In the genomic region with DNA sequence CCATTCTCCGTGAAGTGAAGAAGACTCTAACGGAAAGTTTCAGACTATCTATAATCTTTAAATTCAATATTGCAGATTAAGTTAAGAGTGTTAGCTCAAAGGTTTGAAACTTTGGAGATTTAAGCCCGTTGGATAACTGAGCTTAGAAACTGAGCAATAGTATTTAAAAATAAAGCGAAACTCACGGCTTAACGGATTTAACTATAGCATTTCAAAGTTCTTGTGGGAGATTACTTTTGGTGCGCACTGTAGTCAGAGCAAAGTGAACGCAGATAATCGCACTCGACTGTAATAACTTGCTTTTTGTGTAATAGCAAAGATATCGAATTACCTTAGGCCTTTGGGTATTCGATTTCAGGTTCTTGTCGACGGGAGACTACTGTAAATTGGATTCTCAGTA, we compare ENCODE assay signal across 1 fruit fly cellular context.
A peak's percentile ranks its signal among the peaks of the same experiment; 100 is the strongest.
TF ChIP-seq lines count a peak whose summit lies in the region.

mrt (minus strand) TSS at position 376 of the 400 bp plus-strand sequence.

TF ChIP-seq in whole organism, embryonic, 481 proteins besides CTCF, POLR2A, EP300 and RAD21 (continued from another document and continues in another):
- TF ChIP-seq CG17361 (GFP tag; IDR thresholded peaks at IDR 0.05; lab: Robert Waterston, UW) (peak; percentile 49; the same call in 2 of the 3 replicates), hb (GFP tag; IDR thresholded peaks at IDR 0.05; lab: Robert Waterston, UW; ENCODE audit: partially characterized antibody) (no peak), CG10366 (GFP tag; IDR thresholded peaks at IDR 0.05; lab: Robert Waterston, UW) (peak; percentile 38), tx (GFP tag; optimal IDR thresholded peaks at IDR 0.05; lab: Kevin White, UChicago) (peak; percentile 50), CG6813 (GFP tag; optimal IDR thresholded peaks at IDR 0.05; lab: Kevin White, UChicago) (peak; percentile 29), Nf-YA (GFP tag; IDR thresholded peaks at IDR 0.05; lab: Robert Waterston, UW) (no peak), Myb (GFP tag; optimal IDR thresholded peaks at IDR 0.05; lab: Kevin White, UChicago) (peak; percentile 48), CG33557 (GFP tag; optimal IDR thresholded peaks at IDR 0.05; lab: Kevin White, UChicago) (no peak), hth (optimal IDR thresholded peaks at IDR 0.05; lab: Kevin White, UChicago) (no peak), Rx (GFP tag; IDR thresholded peaks at IDR 0.05; lab: Robert Waterston, UW) (no peak), Nf-YB (GFP tag; optimal IDR thresholded peaks at IDR 0.05; lab: Kevin White, UChicago) (peak; percentile 33), nmo (GFP tag; optimal IDR thresholded peaks at IDR 0.05; lab: Kevin White, UChicago) (peak; percentile 43), CG10979 (tag; optimal IDR thresholded peaks at IDR 0.05; lab: Kevin White, UChicago) (peak; percentile 23), CG2678 (tag; optimal IDR thresholded peaks at IDR 0.05; lab: Kevin White, UChicago) (peak; percentile 76), CG10209 (GFP tag; optimal IDR thresholded peaks at IDR 0.05; lab: Kevin White, UChicago) (peak; percentile 18), her (GFP tag; optimal IDR thresholded peaks at IDR 0.05; lab: Kevin White, UChicago) (peak; percentile 61), CG1647 (GFP tag; optimal IDR thresholded peaks at IDR 0.05; lab: Kevin White, UChicago) (no peak), CG18619 (GFP tag; optimal IDR thresholded peaks at IDR 0.05; lab: Kevin White, UChicago) (peak; percentile 61), C15 (GFP tag; IDR thresholded peaks at IDR 0.05; lab: Robert Waterston, UW) (no peak), CG8924 (tag; optimal IDR thresholded peaks at IDR 0.05; lab: Kevin White, UChicago) (peak; percentile 52), sim (GFP tag; IDR thresholded peaks at IDR 0.05; lab: Robert Waterston, UW) (no peak), vvl (GFP tag; IDR thresholded peaks at IDR 0.05; lab: Robert Waterston, UW) (peak; percentile 35), CG15514 (GFP tag; optimal IDR thresholded peaks at IDR 0.05; lab: Kevin White, UChicago) (peak; percentile 49), CG11398 (GFP tag; optimal IDR thresholded peaks at IDR 0.05; lab: Kevin White, UChicago) (peak; percentile 46), D19A (tag; optimal IDR thresholded peaks at IDR 0.05; lab: Kevin White, UChicago) (peak; percentile 30), lmd (GFP tag; IDR thresholded peaks at IDR 0.05; lab: Robert Waterston, UW) (peak; percentile 69), CG9932 (GFP tag; IDR thresholded peaks at IDR 0.05; lab: Robert Waterston, UW) (peak; percentile 78), CG6765 (GFP tag; optimal IDR thresholded peaks at IDR 0.05; lab: Kevin White, UChicago) (no peak), ssp (GFP tag; IDR thresholded peaks at IDR 0.05; lab: Robert Waterston, UW) (no peak), grn (GFP tag; optimal IDR thresholded peaks at IDR 0.05; lab: Kevin White, UChicago) (no peak), da (GFP tag; optimal IDR thresholded peaks at IDR 0.05; lab: Kevin White, UChicago) (peak; percentile 6), slp2 (GFP tag; optimal IDR thresholded peaks at IDR 0.05; lab: Kevin White, UChicago) (peak; percentile 19), CHES-1-like (GFP tag; optimal IDR thresholded peaks at IDR 0.05; lab: Kevin White, UChicago) (peak; percentile 62), peb (GFP tag; IDR thresholded peaks at IDR 0.05; lab: Robert Waterston, UW) (no peak), B-H1 (GFP tag; IDR thresholded peaks at IDR 0.05; lab: Robert Waterston, UW) (peak; percentile 14; the same call in 1 of the 3 replicates), pho (GFP tag; optimal IDR thresholded peaks at IDR 0.05; lab: Kevin White, UChicago) (peak; percentile 52), bbx (GFP tag; IDR thresholded peaks at IDR 0.05; lab: Robert Waterston, UW; ENCODE audit: partially characterized antibody) (no peak), rib (GFP tag; IDR thresholded peaks at IDR 0.05; lab: Robert Waterston, UW) (0 out of 2 replicates have a peak, but pooled peaks have one; percentile 9), Bgb (GFP tag; IDR thresholded peaks at IDR 0.05; lab: Robert Waterston, UW; ENCODE audit: partially characterized antibody) (no peak), CG11560 (tag; IDR thresholded peaks at IDR 0.05; lab: Robert Waterston, UW) (peak; percentile 50; the same call in 1 of the 3 replicates), CG14441 (GFP tag; IDR thresholded peaks at IDR 0.05; lab: Robert Waterston, UW) (0 out of 2 replicates have a peak, but pooled peaks have one; percentile 6), klu (GFP tag; IDR thresholded peaks at IDR 0.05; lab: Robert Waterston, UW) (0 out of 2 replicates have a peak, but pooled peaks have one; percentile 28), bsh (GFP tag; optimal IDR thresholded peaks at IDR 0.05; lab: Kevin White, UChicago) (peak in 1 of 2 experiments; percentile 35), Stat92E (GFP tag; optimal IDR thresholded peaks at IDR 0.05; lab: Kevin White, UChicago) (no peak), kni (GFP tag; optimal IDR thresholded peaks at IDR 0.05; lab: Kevin White, UChicago) (no peak), Antp (GFP tag; optimal IDR thresholded peaks at IDR 0.05; lab: Kevin White, UChicago) (peak; percentile 69), chn (GFP tag; optimal IDR thresholded peaks at IDR 0.05; lab: Kevin White, UChicago) (peak; percentile 25), Hr39 (optimal IDR thresholded peaks at IDR 0.05; lab: Kevin White, UChicago) (no peak), chif (GFP tag; optimal IDR thresholded peaks at IDR 0.05; lab: Kevin White, UChicago) (peak; percentile 36 to 37), E2f1 (GFP tag; IDR thresholded peaks at IDR 0.05; lab: Robert Waterston, UW) (no peak; the same call in 1 of the 2 replicates), en (GFP tag; optimal IDR thresholded peaks at IDR 0.05; lab: Kevin White, UChicago) (peak; percentile 12), wek (GFP tag; optimal IDR thresholded peaks at IDR 0.05; lab: Kevin White, UChicago) (no peak), ttk (GFP tag; IDR thresholded peaks at IDR 0.05; lab: Robert Waterston, UW) (no peak), CG1233 (GFP tag; optimal IDR thresholded peaks at IDR 0.05; lab: Kevin White, UChicago) (peak; percentile 33), Dad (GFP tag; optimal IDR thresholded peaks at IDR 0.05; lab: Kevin White, UChicago) (peak; percentile 36), CG30431 (GFP tag; optimal IDR thresholded peaks at IDR 0.05; lab: Kevin White, UChicago) (peak; percentile 11), lola (GFP tag; optimal IDR thresholded peaks at IDR 0.05; lab: Kevin White, UChicago) (peak in 1 of 3 experiments; percentile 23), B-H2 (GFP tag; optimal IDR thresholded peaks at IDR 0.05; lab: Kevin White, UChicago) (no peak), zen2 (GFP tag; IDR thresholded peaks at IDR 0.05; lab: Robert Waterston, UW; ENCODE audit: partially characterized antibody) (no peak), so (GFP tag; IDR thresholded peaks at IDR 0.05; lab: Robert Waterston, UW) (0 out of 3 replicates have a peak, but pooled peaks have one; percentile 44), gce (GFP tag; IDR thresholded peaks at IDR 0.05; lab: Robert Waterston, UW) (peak; percentile 29; the same call in 1 of the 3 replicates), pum (GFP tag; optimal IDR thresholded peaks at IDR 0.05; lab: Kevin White, UChicago) (peak; percentile 54), CG12942 (GFP tag; optimal IDR thresholded peaks at IDR 0.05; lab: Kevin White, UChicago) (peak; percentile 21), CG6254 (GFP tag; optimal IDR thresholded peaks at IDR 0.05; lab: Kevin White, UChicago) (no peak), CG14710 (tag; optimal IDR thresholded peaks at IDR 0.05; lab: Kevin White, UChicago) (peak; percentile 4), CG8089 (GFP tag; optimal IDR thresholded peaks at IDR 0.05; lab: Kevin White, UChicago) (peak; percentile 33), cwo (GFP tag; optimal IDR thresholded peaks at IDR 0.05; lab: Kevin White, UChicago) (peak; percentile 39), CG17912 (GFP tag; optimal IDR thresholded peaks at IDR 0.05; lab: Kevin White, UChicago) (no peak), insv (GFP tag; optimal IDR thresholded peaks at IDR 0.05; lab: Kevin White, UChicago) (no peak), Med (GFP tag; lab: Kevin White, UChicago) (peak; percentile 96), lab (GFP tag; optimal IDR thresholded peaks at IDR 0.05; lab: Kevin White, UChicago) (peak; percentile 68), CG9609 (GFP tag; optimal IDR thresholded peaks at IDR 0.05; lab: Kevin White, UChicago) (peak; percentile 54), eve (GFP tag; optimal IDR thresholded peaks at IDR 0.05; lab: Kevin White, UChicago) (no peak), nerfin-2 (GFP tag; IDR thresholded peaks at IDR 0.05; lab: Robert Waterston, UW; ENCODE audit: partially characterized antibody) (no peak), Ravus (GFP tag; IDR thresholded peaks at IDR 0.05; lab: Robert Waterston, UW) (no peak), CG3407 (GFP tag; optimal IDR thresholded peaks at IDR 0.05; lab: Kevin White, UChicago) (no peak), sqz (GFP tag; optimal IDR thresholded peaks at IDR 0.05; lab: Kevin White, UChicago) (no peak), fd3F (GFP tag; optimal IDR thresholded peaks at IDR 0.05; lab: Kevin White, UChicago) (peak; percentile 54), NC2β (GFP tag; optimal IDR thresholded peaks at IDR 0.05; lab: Kevin White, UChicago) (no peak), CG7786 (GFP tag; optimal IDR thresholded peaks at IDR 0.05; lab: Kevin White, UChicago) (peak; percentile 55), Atf-2 (GFP tag; optimal IDR thresholded peaks at IDR 0.05; lab: Kevin White, UChicago) (peak; percentile 46), Dip3 (GFP tag; optimal IDR thresholded peaks at IDR 0.05; lab: Kevin White, UChicago) (peak; percentile 77), onecut (GFP tag; IDR thresholded peaks at IDR 0.05; lab: Robert Waterston, UW) (no peak; the same call in 1 of the 2 replicates), tll (GFP tag; optimal IDR thresholded peaks at IDR 0.05; lab: Kevin White, UChicago) (no peak), Sry-δ (GFP tag; optimal IDR thresholded peaks at IDR 0.05; lab: Kevin White, UChicago) (peak; percentile 14), slbo (GFP tag; IDR thresholded peaks at IDR 0.05; lab: Robert Waterston, UW) (peak; percentile 77), org-1 (GFP tag; optimal IDR thresholded peaks at IDR 0.05; lab: Kevin White, UChicago) (peak; percentile 43), dm (GFP tag; optimal IDR thresholded peaks at IDR 0.05; lab: Kevin White, UChicago) (no peak), tna (GFP tag; IDR thresholded peaks at IDR 0.05; lab: Robert Waterston, UW; ENCODE audit: partially characterized antibody) (no peak), gsb-n (tag; optimal IDR thresholded peaks at IDR 0.05; lab: Kevin White, UChicago) (peak; percentile 11), CG7987 (GFP tag; optimal IDR thresholded peaks at IDR 0.05; lab: Kevin White, UChicago) (peak; percentile 73), CG7839 (tag; optimal IDR thresholded peaks at IDR 0.05; lab: Kevin White, UChicago) (peak; percentile 71), emc (GFP tag; optimal IDR thresholded peaks at IDR 0.05; lab: Kevin White, UChicago) (no peak), CkIIα-i1 (GFP tag; IDR thresholded peaks at IDR 0.05; lab: Robert Waterston, UW) (no peak), sug (tag; optimal IDR thresholded peaks at IDR 0.05; lab: Kevin White, UChicago) (peak; percentile 19), Ada2b (GFP tag; IDR thresholded peaks at IDR 0.05; lab: Robert Waterston, UW) (0 out of 2 replicates have a peak, but pooled peaks have one; percentile 6), CG1792 (GFP tag; optimal IDR thresholded peaks at IDR 0.05; lab: Kevin White, UChicago) (peak; percentile 10), CG9727 (GFP tag; optimal IDR thresholded peaks at IDR 0.05; lab: Kevin White, UChicago) (peak; percentile 52), CG7928 (GFP tag; optimal IDR thresholded peaks at IDR 0.05; lab: Kevin White, UChicago) (peak; percentile 0), chinmo (GFP tag; IDR thresholded peaks at IDR 0.05; lab: Robert Waterston, UW; ENCODE audit: partially characterized antibody) (no peak), CG6683 (GFP tag; optimal IDR thresholded peaks at IDR 0.05; lab: Kevin White, UChicago) (no peak), sens (GFP tag; lab: Kevin White, UChicago) (peak; percentile 95), CG30020 (tag; optimal IDR thresholded peaks at IDR 0.05; lab: Kevin White, UChicago) (peak; percentile 3), chm (GFP tag; IDR thresholded peaks at IDR 0.05; lab: Robert Waterston, UW) (no peak), hkb (optimal IDR thresholded peaks at IDR 0.05; lab: Kevin White, UChicago) (no peak), hkb (GFP tag; IDR thresholded peaks at IDR 0.05; lab: Robert Waterston, UW) (no peak), twi (tag; optimal IDR thresholded peaks at IDR 0.05; lab: Kevin White, UChicago) (no peak), CG13287 (GFP tag; IDR thresholded peaks at IDR 0.05; lab: Robert Waterston, UW; ENCODE audit: partially characterized antibody) (no peak), sens-2 (GFP tag; IDR thresholded peaks at IDR 0.05; lab: Robert Waterston, UW) (no peak), fru (optimal IDR thresholded peaks at IDR 0.05; lab: Kevin White, UChicago) (no peak), Meics (GFP tag; optimal IDR thresholded peaks at IDR 0.05; lab: Kevin White, UChicago) (peak; percentile 79), CG5245 (GFP tag; optimal IDR thresholded peaks at IDR 0.05; lab: Kevin White, UChicago) (peak; percentile 21), stwl (tag; optimal IDR thresholded peaks at IDR 0.05; lab: Kevin White, UChicago) (no peak), nom (GFP tag; optimal IDR thresholded peaks at IDR 0.05; lab: Kevin White, UChicago) (no peak), CG12769 (tag; optimal IDR thresholded peaks at IDR 0.05; lab: Kevin White, UChicago) (peak; percentile 30), Lim3 (GFP tag; IDR thresholded peaks at IDR 0.05; lab: Robert Waterston, UW) (no peak), CG6654 (GFP tag; optimal IDR thresholded peaks at IDR 0.05; lab: Kevin White, UChicago) (no peak), CoRest (tag; optimal IDR thresholded peaks at IDR 0.05; lab: Kevin White, UChicago) (peak; percentile 60), CG16815 (GFP tag; optimal IDR thresholded peaks at IDR 0.05; lab: Kevin White, UChicago) (peak; percentile 52), ftz-f1 (GFP tag; optimal IDR thresholded peaks at IDR 0.05; lab: Kevin White, UChicago) (no peak), Ssrp (tag; optimal IDR thresholded peaks at IDR 0.05; lab: Kevin White, UChicago) (peak; percentile 45), CG14860 (GFP tag; IDR thresholded peaks at IDR 0.05; lab: Robert Waterston, UW; ENCODE audit: partially characterized antibody) (no peak), H2.0 (GFP tag; IDR thresholded peaks at IDR 0.05; lab: Robert Waterston, UW) (no peak), Rfx (GFP tag; IDR thresholded peaks at IDR 0.05; lab: Robert Waterston, UW) (peak; percentile 72), CG12155 (GFP tag; optimal IDR thresholded peaks at IDR 0.05; lab: Kevin White, UChicago) (peak; percentile 45), gcm2 (GFP tag; optimal IDR thresholded peaks at IDR 0.05; lab: Kevin White, UChicago) (no peak), CG18599 (GFP tag; optimal IDR thresholded peaks at IDR 0.05; lab: Kevin White, UChicago) (peak; percentile 55)
